Worm (Caenorhabditis elegans) whole organism, young adult: Measurements from ENCODE around the gene srj-24.

Experiments used
- B0019.2 ChIP-seq: fragments of 200-800 bp; sonication (Bioruptor generic); conservative IDR thresholded peaks from 2 replicates; pipeline ENCODE4 v1.3.6; 2022; ENCODE audit warnings: missing genetic modification reagents, missing genetic modification characterization, missing compliant biosample characterization
- B0035.1 ChIP-seq: sonication (generic microtip); optimal IDR thresholded peaks from 2 replicates; lab custom pipeline; 2016; ENCODE audit warnings: missing genetic modification characterization, mild to moderate bottlenecking, missing compliant biosample characterization, missing genotype, missing genetic modification reagents
- B0336.3 ChIP-seq: fragments of 200-800 bp; sonication (Bioruptor generic); IDR thresholded peaks from 2 replicates; pipeline ENCODE4 v1.3.6; 2022; ENCODE audit warnings: missing genetic modification characterization, missing compliant biosample characterization
- C17E4.6 ChIP-seq: fragments of 200-800 bp; sonication (Bioruptor generic); IDR thresholded peaks from 2 replicates; pipeline ENCODE4 v1.3.6; 2022; ENCODE audit warnings: missing genetic modification reagents, missing genetic modification characterization, missing compliant biosample characterization
- F10E7.11 ChIP-seq: sonication (generic microtip); optimal IDR thresholded peaks from 2 replicates; lab custom pipeline; 2017; ENCODE audit warnings: mild to moderate bottlenecking, missing genetic modification characterization, moderate library complexity, missing compliant biosample characterization
- F23B12.7 ChIP-seq: sonication (generic microtip); optimal IDR thresholded peaks from 2 replicates; lab custom pipeline; 2017; ENCODE audit warnings: missing genetic modification characterization, mild to moderate bottlenecking, missing compliant biosample characterization, antibody characterized with exemption, moderate library complexity; ENCODE audit not compliant: insufficient read depth
- F37B4.10 ChIP-seq: fragments of 200-800 bp; sonication (Bioruptor generic); IDR thresholded peaks from 2 replicates; pipeline ENCODE4 v1.3.6; 2022; ENCODE audit warnings: missing genetic modification characterization, missing compliant biosample characterization
- F49E8.2 ChIP-seq: sonication (generic microtip); optimal IDR thresholded peaks from 3 replicates; lab custom pipeline; 2017; ENCODE audit warnings: missing genetic modification characterization, mild to moderate bottlenecking, missing compliant biosample characterization, antibody characterized with exemption, moderate library complexity; ENCODE audit not compliant: insufficient read depth
- F52B5.7 ChIP-seq: sonication (generic microtip); optimal IDR thresholded peaks from 2 replicates; lab custom pipeline; 2016; ENCODE audit warnings: mild to moderate bottlenecking, missing genetic modification characterization, missing compliant biosample characterization
- F55B11.4 ChIP-seq: sonication (generic microtip); optimal IDR thresholded peaks from 2 replicates; lab custom pipeline; 2016; ENCODE audit warnings: missing compliant biosample characterization, missing genetic modification characterization, borderline replicate concordance; ENCODE audit not compliant: insufficient read depth
- K11D2.4 ChIP-seq: fragments of 200-800 bp; sonication (Bioruptor generic); IDR thresholded peaks from 2 replicates; pipeline ENCODE4 v1.3.6; 2022; ENCODE audit warnings: missing genetic modification reagents, missing genetic modification characterization, missing compliant biosample characterization
- T26A5.8 ChIP-seq: sonication (generic microtip); optimal IDR thresholded peaks from 2 replicates; lab custom pipeline; 2016; ENCODE audit warnings: missing genetic modification characterization, missing compliant biosample characterization
- Y67H2A.10 ChIP-seq: fragments of 200-800 bp; sonication (Bioruptor generic); conservative IDR thresholded peaks from 2 replicates; pipeline ENCODE4 v1.3.6; 2022; ENCODE audit warnings: missing genetic modification reagents, missing genetic modification characterization, missing compliant biosample characterization
- aptf-2 ChIP-seq: fragments of 200-800 bp; sonication (Bioruptor generic); conservative IDR thresholded peaks from 2 replicates; pipeline ENCODE4 v1.3.6; 2022; ENCODE audit warnings: missing genetic modification reagents, missing genetic modification characterization, missing compliant biosample characterization
- ceh-27 ChIP-seq: fragments of 200-800 bp; sonication (Bioruptor generic); optimal IDR thresholded peaks from 2 replicates; lab custom pipeline; 2018; ENCODE audit warnings: mild to moderate bottlenecking, missing genetic modification characterization, moderate library complexity, missing compliant biosample characterization
- ceh-91 ChIP-seq: fragments of 200-800 bp; sonication (Bioruptor generic); IDR thresholded peaks from 2 replicates; pipeline ENCODE4 v1.3.6; 2022; ENCODE audit warnings: missing genetic modification reagents, missing genetic modification characterization, missing compliant biosample characterization
- die-1 ChIP-seq: sonication (generic microtip); optimal IDR thresholded peaks from 2 replicates; lab custom pipeline; 2016; ENCODE audit warnings: missing genotype, mild to moderate bottlenecking, missing genetic modification characterization, missing compliant biosample characterization
- dox-1 ChIP-seq: fragments of 200-800 bp; sonication (Bioruptor generic); IDR thresholded peaks from 2 replicates; pipeline ENCODE4 v1.3.6; 2022; ENCODE audit warnings: missing genetic modification reagents, missing genetic modification characterization, missing compliant biosample characterization
- dpff-1 ChIP-seq: sonication (generic microtip); optimal IDR thresholded peaks from 2 replicates; lab custom pipeline; 2017; ENCODE audit warnings: mild to moderate bottlenecking, missing genetic modification characterization, missing compliant biosample characterization
- egl-44 ChIP-seq: fragments of 200-800 bp; sonication (Bioruptor generic); IDR thresholded peaks from 2 replicates; pipeline ENCODE4 v1.3.6; 2022; ENCODE audit warnings: missing genetic modification reagents, missing genetic modification characterization, missing compliant biosample characterization
- egrh-3 ChIP-seq: fragments of 200-800 bp; sonication (Bioruptor generic); IDR thresholded peaks from 2 replicates; pipeline ENCODE4 v1.3.6; 2022; ENCODE audit warnings: missing genetic modification reagents, missing genetic modification characterization, missing compliant biosample characterization
- hmg-1.2 ChIP-seq: fragments of 200-800 bp; sonication (Bioruptor generic); IDR thresholded peaks from 2 replicates; pipeline ENCODE4 v1.3.6; 2022; ENCODE audit warnings: missing genetic modification reagents, missing genetic modification characterization, missing compliant biosample characterization
- lin-26 ChIP-seq: fragments of 200-800 bp; sonication (Bioruptor generic); IDR thresholded peaks from 2 replicates; pipeline ENCODE4 v1.3.6; 2022; ENCODE audit warnings: missing genetic modification reagents, missing genetic modification characterization, missing compliant biosample characterization
- lin-40 ChIP-seq: sonication (generic microtip); optimal IDR thresholded peaks from 2 replicates; lab custom pipeline; 2016; ENCODE audit warnings: missing genetic modification characterization, mild to moderate bottlenecking, missing compliant biosample characterization, missing genotype, missing genetic modification reagents
- lsl-1 ChIP-seq: fragments of 200-800 bp; sonication (Bioruptor generic); optimal IDR thresholded peaks from 2 replicates; lab custom pipeline; 2018; ENCODE audit warnings: mild to moderate bottlenecking, missing genetic modification characterization, moderate library complexity, missing compliant biosample characterization
- lsy-27 ChIP-seq: sonication (generic microtip); optimal IDR thresholded peaks from 2 replicates; lab custom pipeline; 2017; ENCODE audit warnings: missing genetic modification characterization, mild to moderate bottlenecking, missing compliant biosample characterization, antibody characterized with exemption, missing genotype, borderline replicate concordance; ENCODE audit not compliant: insufficient read depth
- madf-3 ChIP-seq: fragments of 200-800 bp; sonication (Bioruptor generic); IDR thresholded peaks from 2 replicates; pipeline ENCODE4 v1.3.6; 2022; ENCODE audit warnings: missing genetic modification reagents, missing genetic modification characterization, missing compliant biosample characterization
- mcd-1 ChIP-seq: fragments of 200-800 bp; sonication (Bioruptor generic); IDR thresholded peaks from 2 replicates; pipeline ENCODE4 v1.3.6; 2022; ENCODE audit warnings: missing genetic modification reagents, missing genetic modification characterization, missing compliant biosample characterization
- mxl-1 ChIP-seq: sonication (generic microtip); optimal IDR thresholded peaks from 2 replicates; lab custom pipeline; 2016; ENCODE audit warnings: missing genetic modification characterization, missing compliant biosample characterization
- nhr-27 ChIP-seq: fragments of 200-800 bp; sonication (Bioruptor generic); optimal IDR thresholded peaks from 2 replicates; lab custom pipeline; 2018; ENCODE audit warnings: mild to moderate bottlenecking, missing genetic modification characterization, moderate library complexity, missing compliant biosample characterization
- nhr-90 ChIP-seq: sonication (generic microtip); optimal IDR thresholded peaks from 2 replicates; lab custom pipeline; 2016; ENCODE audit warnings: missing genotype, mild to moderate bottlenecking, missing genetic modification characterization, missing compliant biosample characterization
- pha-4 ChIP-seq: fragments of 150-350 bp; sonication (generic microtip); optimal IDR thresholded peaks from 2 replicates; lab custom pipeline; 2014; ENCODE audit warnings: missing biosample characterization, missing genetic modification reagents, missing genetic modification characterization
- rpc-1 ChIP-seq, 2 experiments: fragments of 150-350 bp in 1 of 2; sonication (generic microtip) in 1 of 2; optimal IDR thresholded peaks; 2 replicates each; lab custom pipeline; 2014 to 2018; ENCODE audit warnings: missing biosample characterization in 1 of 2, missing genetic modification characterization in 1 of 2, missing genetic modification reagents in 1 of 2, missing genotype in 1 of 2
- sdz-38 ChIP-seq: sonication (generic microtip); optimal IDR thresholded peaks from 2 replicates; lab custom pipeline; 2016; ENCODE audit warnings: missing genotype, missing genetic modification characterization, missing compliant biosample characterization
- tbp1 ChIP-seq: fragments of 200-800 bp; sonication (Bioruptor generic); optimal IDR thresholded peaks from 2 replicates; lab custom pipeline; 2018; ENCODE audit warnings: mild to moderate bottlenecking, missing genetic modification characterization, missing compliant biosample characterization
- zfh-2 ChIP-seq: fragments of 200-800 bp; sonication (Bioruptor generic); conservative IDR thresholded peaks from 2 replicates; pipeline ENCODE4 v1.3.6; 2022; ENCODE audit warnings: missing genetic modification reagents, missing genetic modification characterization, missing compliant biosample characterization
- zim-3 ChIP-seq: sonication (generic microtip); optimal IDR thresholded peaks from 2 replicates; lab custom pipeline; 2017; ENCODE audit warnings: mild to moderate bottlenecking, missing genetic modification characterization, moderate library complexity, missing compliant biosample characterization
- ztf-18 ChIP-seq: sonication (generic microtip); optimal IDR thresholded peaks from 2 replicates; lab custom pipeline; 2016; ENCODE audit warnings: missing genotype, mild to moderate bottlenecking, missing genetic modification characterization, missing compliant biosample characterization
- ztf-22 ChIP-seq: fragments of 200-800 bp; sonication (Bioruptor generic); optimal IDR thresholded peaks from 2 replicates; lab custom pipeline; 2018; ENCODE audit warnings: mild to moderate bottlenecking, missing genetic modification characterization, moderate library complexity, missing compliant biosample characterization
- ztf-3 ChIP-seq: fragments of 200-800 bp; sonication (Bioruptor generic); optimal IDR thresholded peaks from 2 replicates; lab custom pipeline; 2018; ENCODE audit warnings: mild to moderate bottlenecking, missing genetic modification characterization, missing compliant biosample characterization

srj-24 gene

ce11 chrV:719731-720130 lies 18.9 kb downstream of the srj-24 start, which contains the start of gene srbc-40:
Gene srbc-40, minus strand, starts transcription at chrV:719831.
- TF ChIP-seq lin-26 (GFP tag; lab: Robert Waterston, UW): no peak
- TF ChIP-seq sdz-38: no peak
- TF ChIP-seq ceh-27 (GFP tag; lab: Kevin White, UChicago): no peak
- no peak for TF ChIP-seq madf-3 (GFP tag; lab: Robert Waterston, UW)
- TF ChIP-seq ztf-22 (GFP tag; lab: Kevin White, UChicago): no peak
- TF ChIP-seq B0035.1: no peak
- no peak for TF ChIP-seq lsl-1
- TF ChIP-seq aptf-2 (GFP tag; lab: Robert Waterston, UW): no peak
- no peak for TF ChIP-seq zim-3 (tag; lab: Kevin White, UChicago)
- TF ChIP-seq T26A5.8 (tag; lab: Kevin White, UChicago): no peak
- no peak for TF ChIP-seq B0336.3
- TF ChIP-seq F10E7.11 (tag; lab: Kevin White, UChicago): no peak
- no peak for TF ChIP-seq rpc-1 (optimal IDR thresholded peaks at IDR 0.05; lab: Kevin White, UChicago)
- no peak for TF ChIP-seq rpc-1 (tag; optimal IDR thresholded peaks at IDR 0.05; lab: Kevin White, UChicago)
- no peak for TF ChIP-seq ceh-91 (GFP tag; lab: Robert Waterston, UW)
- TF ChIP-seq zfh-2: no peak
- no peak for TF ChIP-seq B0019.2 (GFP tag; lab: Robert Waterston, UW)
- TF ChIP-seq Y67H2A.10: no peak
- TF ChIP-seq hmg-1.2: no peak

ce11 chrV:712882-713281 lies 25.8 kb downstream of the srj-24 start, which contains the start of gene cyp-33C11:
Gene cyp-33C11, minus strand, starts transcription at chrV:712982.
- TF ChIP-seq zfh-2: no peak
- no peak for TF ChIP-seq F52B5.7
- TF ChIP-seq nhr-27 (tag; lab: Kevin White, UChicago): no peak
- TF ChIP-seq ztf-3 (GFP tag; lab: Kevin White, UChicago): no peak
- TF ChIP-seq B0019.2 (GFP tag; lab: Robert Waterston, UW): no peak
- no peak for TF ChIP-seq tbp1 (GFP tag; lab: Kevin White, UChicago)
- no peak for TF ChIP-seq K11D2.4 (GFP tag; lab: Robert Waterston, UW)
- no peak for TF ChIP-seq die-1 (tag; lab: Kevin White, UChicago)

- TF ChIP-seq pha-4 (tag; lab: Kevin White, UChicago) (no peak), nhr-90 (tag; lab: Kevin White, UChicago) (no peak), dox-1 (GFP tag; lab: Robert Waterston, UW) (no peak), T26A5.8 (tag; lab: Kevin White, UChicago) (no peak), K11D2.4 (GFP tag; lab: Robert Waterston, UW) (no peak), ceh-91 (GFP tag; lab: Robert Waterston, UW) (no peak), lin-40 (tag; lab: Kevin White, UChicago) (no peak), lsy-27 (tag; lab: Kevin White, UChicago) (no peak), B0336.3 (no peak), mcd-1 (GFP tag; lab: Robert Waterston, UW) (no peak), egrh-3 (GFP tag; lab: Robert Waterston, UW) (no peak), F37B4.10 (no peak), F55B11.4 (tag; lab: Kevin White, UChicago) (no peak)
These were observed 29.9 kb downstream of the srj-24 start, which contains the start of gene srbc-39 for ce11 chrV:708808-709207. Gene srbc-39, plus strand, starts transcription at chrV:709108.

ce11 chrV:706918-707317 lies 31.8 kb downstream of the srj-24 start, which contains the start of gene srbc-38:
Gene srbc-38, plus strand, starts transcription at chrV:707218.
- TF ChIP-seq ztf-18 (tag; lab: Kevin White, UChicago) (no peak), F10E7.11 (tag; lab: Kevin White, UChicago) (no peak), mxl-1 (no peak), dpff-1 (tag; lab: Kevin White, UChicago) (no peak), egl-44 (GFP tag; lab: Robert Waterston, UW) (no peak), lsy-27 (tag; lab: Kevin White, UChicago) (no peak), C17E4.6 (GFP tag; lab: Robert Waterston, UW) (no peak), tbp1 (GFP tag; lab: Kevin White, UChicago) (no peak), F49E8.2 (tag; lab: Kevin White, UChicago) (no peak), F23B12.7 (no peak)
